Worm (Caenorhabditis elegans) whole organism, young adult: ENCODE results near the gene F22B5.5.
A peak's percentile ranks its signal among the peaks of the same experiment; 100 is the strongest.

ENCODE experiments used
- C06A6.2 ChIP-seq: fragments of 200-800 bp; sonication (Bioruptor generic); conservative IDR thresholded peaks from 2 replicates; pipeline ENCODE4 v1.3.6; 2022; ENCODE audit warnings: missing genetic modification characterization, missing compliant biosample characterization
- C17E4.6 ChIP-seq: fragments of 200-800 bp; sonication (Bioruptor generic); IDR thresholded peaks from 2 replicates; pipeline ENCODE4 v1.3.6; 2022; ENCODE audit warnings: missing genetic modification reagents, missing genetic modification characterization, missing compliant biosample characterization
- D2030.7 ChIP-seq: fragments of 200-800 bp; sonication (Bioruptor generic); IDR thresholded peaks from 2 replicates; pipeline ENCODE4 v1.3.6; 2022; ENCODE audit warnings: missing genetic modification reagents, missing genetic modification characterization, missing compliant biosample characterization
- F22D6.2 ChIP-seq: sonication (generic microtip); optimal IDR thresholded peaks from 2 replicates; lab custom pipeline; 2016; ENCODE audit warnings: mild to moderate bottlenecking, missing genetic modification characterization, missing compliant biosample characterization
- F39B2.1 ChIP-seq: fragments of 200-800 bp; sonication (Bioruptor generic); IDR thresholded peaks from 2 replicates; pipeline ENCODE4 v1.3.6; 2022; ENCODE audit warnings: missing genetic modification reagents, missing genetic modification characterization, missing compliant biosample characterization
- F55B11.4 ChIP-seq: sonication (generic microtip); optimal IDR thresholded peaks from 2 replicates; lab custom pipeline; 2016; ENCODE audit warnings: missing compliant biosample characterization, missing genetic modification characterization, borderline replicate concordance; ENCODE audit not compliant: insufficient read depth
- T07F8.4 ChIP-seq: sonication (generic microtip); optimal IDR thresholded peaks from 2 replicates; lab custom pipeline; 2016; ENCODE audit warnings: mild to moderate bottlenecking, missing genetic modification characterization, moderate library complexity, missing compliant biosample characterization
- Y53G8AR.9 ChIP-seq: fragments of 200-800 bp; sonication (Bioruptor generic); conservative IDR thresholded peaks from 2 replicates; pipeline ENCODE4 v1.3.6; 2022; ENCODE audit warnings: missing genetic modification reagents, missing genetic modification characterization, missing compliant biosample characterization
- Y79H2A.3 ChIP-seq: fragments of 200-800 bp; sonication (Bioruptor generic); conservative IDR thresholded peaks from 2 replicates; pipeline ENCODE4 v1.3.6; 2022; ENCODE audit warnings: missing genetic modification reagents, missing genetic modification characterization, missing compliant biosample characterization
- Y95B8A.8 ChIP-seq: fragments of 200-800 bp; sonication (Bioruptor generic); IDR thresholded peaks from 2 replicates; pipeline ENCODE4 v1.3.6; 2022; ENCODE audit warnings: missing genetic modification reagents, missing genetic modification characterization, missing compliant biosample characterization
- cebp-1 ChIP-seq, 2 experiments: fragments of 200-800 bp in 1 of 2; sonication (Bioruptor generic) in 1 of 2; sonication (generic microtip) in 1 of 2; IDR thresholded peaks in 1 of 2; optimal IDR thresholded peaks in 1 of 2; 2 replicates each; pipeline versions ENCODE4 v1.3.6 to Lab custom; 2017 to 2022; ENCODE audit warnings: missing compliant biosample characterization in 2 of 2, missing genetic modification characterization in 2 of 2, mild to moderate bottlenecking in 1 of 2, missing genetic modification reagents in 1 of 2, moderate library complexity in 1 of 2
- ceh-58 ChIP-seq: fragments of 200-800 bp; sonication (Bioruptor generic); IDR thresholded peaks from 2 replicates; pipeline ENCODE4 v1.3.6; 2022; ENCODE audit warnings: missing genetic modification characterization, missing compliant biosample characterization
- ceh-91 ChIP-seq: fragments of 200-800 bp; sonication (Bioruptor generic); IDR thresholded peaks from 2 replicates; pipeline ENCODE4 v1.3.6; 2022; ENCODE audit warnings: missing genetic modification reagents, missing genetic modification characterization, missing compliant biosample characterization
- dpff-1 ChIP-seq: sonication (generic microtip); optimal IDR thresholded peaks from 2 replicates; lab custom pipeline; 2017; ENCODE audit warnings: mild to moderate bottlenecking, missing genetic modification characterization, missing compliant biosample characterization
- efl-1 ChIP-seq: fragments of 150-350 bp; optimal IDR thresholded peaks from 2 replicates; lab custom pipeline; 2014; ENCODE audit warnings: missing biosample characterization, missing genetic modification reagents, missing genetic modification characterization
- egl-18 ChIP-seq: fragments of 200-800 bp; sonication (Bioruptor generic); IDR thresholded peaks from 2 replicates; pipeline ENCODE4 v1.3.6; 2022; ENCODE audit warnings: missing genetic modification reagents, missing genetic modification characterization, missing compliant biosample characterization
- egl-44 ChIP-seq: fragments of 200-800 bp; sonication (Bioruptor generic); IDR thresholded peaks from 2 replicates; pipeline ENCODE4 v1.3.6; 2022; ENCODE audit warnings: missing genetic modification reagents, missing genetic modification characterization, missing compliant biosample characterization
- him-1 ChIP-seq: sonication (generic microtip); optimal IDR thresholded peaks from 2 replicates; lab custom pipeline; 2016; ENCODE audit warnings: missing genotype, missing genetic modification reagents, missing genetic modification characterization, missing compliant biosample characterization
- hlh-12 ChIP-seq: sonication (generic microtip); optimal IDR thresholded peaks from 2 replicates; lab custom pipeline; 2016; ENCODE audit warnings: missing genetic modification characterization, missing compliant biosample characterization
- hsf-1 ChIP-seq: fragments of 200-800 bp; sonication (Bioruptor generic); IDR thresholded peaks from 2 replicates; pipeline ENCODE4 v1.3.6; 2022; ENCODE audit warnings: missing genetic modification reagents, missing genetic modification characterization, missing compliant biosample characterization
- lag-1 ChIP-seq: fragments of 200-800 bp; sonication (Bioruptor generic); IDR thresholded peaks from 2 replicates; pipeline ENCODE4 v1.3.6; 2022; ENCODE audit warnings: missing genetic modification reagents, missing genetic modification characterization, missing compliant biosample characterization
- let-526 ChIP-seq: fragments of 200-800 bp; sonication (Bioruptor generic); IDR thresholded peaks from 2 replicates; pipeline ENCODE4 v1.3.6; 2022; ENCODE audit warnings: missing genetic modification reagents, missing genetic modification characterization, missing compliant biosample characterization
- lin-40 ChIP-seq: sonication (generic microtip); optimal IDR thresholded peaks from 2 replicates; lab custom pipeline; 2016; ENCODE audit warnings: missing genetic modification characterization, mild to moderate bottlenecking, missing compliant biosample characterization, missing genotype, missing genetic modification reagents
- lin-54 ChIP-seq: fragments of 200-800 bp; sonication (Bioruptor generic); optimal IDR thresholded peaks from 2 replicates; lab custom pipeline; 2018; ENCODE audit warnings: mild to moderate bottlenecking, missing genetic modification characterization, missing compliant biosample characterization
- lsl-1 ChIP-seq: fragments of 200-800 bp; sonication (Bioruptor generic); optimal IDR thresholded peaks from 2 replicates; lab custom pipeline; 2018; ENCODE audit warnings: mild to moderate bottlenecking, missing genetic modification characterization, moderate library complexity, missing compliant biosample characterization
- lsy-27 ChIP-seq: sonication (generic microtip); optimal IDR thresholded peaks from 2 replicates; lab custom pipeline; 2017; ENCODE audit warnings: missing genetic modification characterization, mild to moderate bottlenecking, missing compliant biosample characterization, antibody characterized with exemption, missing genotype, borderline replicate concordance; ENCODE audit not compliant: insufficient read depth
- madf-6 ChIP-seq: fragments of 200-800 bp; sonication (Bioruptor generic); IDR thresholded peaks from 2 replicates; pipeline ENCODE4 v1.3.6; 2022; ENCODE audit warnings: missing genetic modification reagents, missing genetic modification characterization, missing compliant biosample characterization
- nfya-2 ChIP-seq: fragments of 200-800 bp; sonication (Bioruptor generic); IDR thresholded peaks from 2 replicates; pipeline ENCODE4 v1.3.6; 2022; ENCODE audit warnings: missing genetic modification reagents, missing genetic modification characterization, missing compliant biosample characterization
- nhr-120 ChIP-seq: fragments of 200-800 bp; sonication (Bioruptor generic); IDR thresholded peaks from 2 replicates; pipeline ENCODE4 v1.3.6; 2022; ENCODE audit warnings: missing genetic modification characterization, missing compliant biosample characterization
- nhr-80 ChIP-seq: sonication (generic microtip); optimal IDR thresholded peaks from 2 replicates; lab custom pipeline; 2016; ENCODE audit warnings: missing genetic modification characterization, missing compliant biosample characterization
- rcor-1 ChIP-seq: fragments of 200-800 bp; sonication (Bioruptor generic); IDR thresholded peaks from 2 replicates; pipeline ENCODE4 v1.3.6; 2022; ENCODE audit warnings: missing genetic modification reagents, missing genetic modification characterization, missing compliant biosample characterization
- sptf-2 ChIP-seq: fragments of 200-800 bp; sonication (Bioruptor generic); optimal IDR thresholded peaks from 2 replicates; lab custom pipeline; 2018; ENCODE audit warnings: mild to moderate bottlenecking, missing genetic modification characterization, missing compliant biosample characterization
- tbp1 ChIP-seq: fragments of 200-800 bp; sonication (Bioruptor generic); optimal IDR thresholded peaks from 2 replicates; lab custom pipeline; 2018; ENCODE audit warnings: mild to moderate bottlenecking, missing genetic modification characterization, missing compliant biosample characterization
- zim-3 ChIP-seq: sonication (generic microtip); optimal IDR thresholded peaks from 2 replicates; lab custom pipeline; 2017; ENCODE audit warnings: mild to moderate bottlenecking, missing genetic modification characterization, moderate library complexity, missing compliant biosample characterization
- ztf-22 ChIP-seq: fragments of 200-800 bp; sonication (Bioruptor generic); optimal IDR thresholded peaks from 2 replicates; lab custom pipeline; 2018; ENCODE audit warnings: mild to moderate bottlenecking, missing genetic modification characterization, moderate library complexity, missing compliant biosample characterization
- ztf-3 ChIP-seq: fragments of 200-800 bp; sonication (Bioruptor generic); optimal IDR thresholded peaks from 2 replicates; lab custom pipeline; 2018; ENCODE audit warnings: mild to moderate bottlenecking, missing genetic modification characterization, missing compliant biosample characterization
- ztf-6 ChIP-seq: fragments of 200-800 bp; sonication (Bioruptor generic); IDR thresholded peaks from 2 replicates; pipeline ENCODE4 v1.3.6; 2022; ENCODE audit warnings: missing genetic modification reagents, missing genetic modification characterization, missing compliant biosample characterization

F22B5.5 gene

ce11 chrII:8415035-8415434 lies 39.4 kb downstream of the F22B5.5 start:
- no peak for TF ChIP-seq lin-40
- TF ChIP-seq Y79H2A.3 = no peak
- no peak for TF ChIP-seq egl-44 (GFP tag; lab: Robert Waterston, UW)
- TF ChIP-seq rcor-1 (GFP tag; lab: Robert Waterston, UW) = no peak
- TF ChIP-seq, all 124 proteins: peak for 0

- TF ChIP-seq zim-3 = no peak
- peak; percentile 0 for TF ChIP-seq nhr-80 (tag; lab: Kevin White, UChicago)
These were observed 41.5 kb downstream of the F22B5.5 start for ce11 chrII:8412935-8413334.

- TF ChIP-seq nhr-80 (tag; lab: Kevin White, UChicago) = peak; percentile 74
- TF ChIP-seq him-1 (tag; lab: Kevin White, UChicago) = no peak
- no peak for TF ChIP-seq dpff-1
- no peak for TF ChIP-seq zim-3
- no peak for TF ChIP-seq T07F8.4 (tag; lab: Kevin White, UChicago)
- TF ChIP-seq, all 124 proteins: peak for 1
These were observed 42.2 kb downstream of the F22B5.5 start, which contains the start of gene efl-3 for ce11 chrII:8412061-8412721. Gene efl-3, plus strand, starts transcription at chrII:8412671.

ce11 chrII:8411002-8411401 lies 43.4 kb downstream of the F22B5.5 start:
- TF ChIP-seq ztf-6 (GFP tag; lab: Robert Waterston, UW) = no peak
- TF ChIP-seq madf-6 (GFP tag; lab: Robert Waterston, UW) = no peak
- no peak for TF ChIP-seq Y53G8AR.9 (GFP tag; lab: Robert Waterston, UW)
- TF ChIP-seq dpff-1 = no peak
- no peak for TF ChIP-seq zim-3
- TF ChIP-seq egl-18 (GFP tag; lab: Robert Waterston, UW) = no peak
- no peak for TF ChIP-seq hlh-12
- TF ChIP-seq F55B11.4 (tag; lab: Kevin White, UChicago) = no peak
- no peak for TF ChIP-seq C06A6.2 (GFP tag; lab: Robert Waterston, UW)
- TF ChIP-seq rcor-1 (GFP tag; lab: Robert Waterston, UW) = no peak
- TF ChIP-seq lag-1 = no peak
- TF ChIP-seq nfya-2 (GFP tag; lab: Robert Waterston, UW) = no peak

ce11 chrII:8409538-8409937 lies 44.9 kb downstream of the F22B5.5 start:
- TF ChIP-seq ztf-22 (GFP tag; lab: Kevin White, UChicago) (no peak), sptf-2 (no peak)

ce11 chrII:8407491-8407890 lies 46.9 kb downstream of the F22B5.5 start, which contains the start of gene sra-13:
Gene sra-13, plus strand, starts transcription at chrII:8407685.
- TF ChIP-seq Y53G8AR.9 (GFP tag; lab: Robert Waterston, UW) = no peak
- TF ChIP-seq ceh-58 (GFP tag; lab: Robert Waterston, UW) = no peak
- TF ChIP-seq nfya-2 (GFP tag; lab: Robert Waterston, UW) = no peak
- TF ChIP-seq ztf-3 (GFP tag; lab: Kevin White, UChicago) = no peak
- no peak for TF ChIP-seq cebp-1 (GFP tag; IDR thresholded peaks at IDR 0.05; lab: Robert Waterston, UW)
- TF ChIP-seq cebp-1 (tag; optimal IDR thresholded peaks at IDR 0.05; lab: Kevin White, UChicago) = no peak
- no peak for TF ChIP-seq let-526
- TF ChIP-seq F39B2.1 (GFP tag; lab: Robert Waterston, UW) = no peak
- TF ChIP-seq lsl-1 = no peak
- no peak for TF ChIP-seq tbp1 (GFP tag; lab: Kevin White, UChicago)
- TF ChIP-seq efl-1 (GFP tag; lab: Kevin White, UChicago) = no peak
- TF ChIP-seq lin-54 (GFP tag; lab: Kevin White, UChicago) = no peak
- TF ChIP-seq F22D6.2 (tag; lab: Kevin White, UChicago) = no peak
- no peak for TF ChIP-seq C17E4.6 (GFP tag; lab: Robert Waterston, UW)
- TF ChIP-seq Y95B8A.8 = no peak
- TF ChIP-seq D2030.7 (GFP tag; lab: Robert Waterston, UW) = no peak
- TF ChIP-seq hsf-1 = no peak
- TF ChIP-seq ceh-91 = no peak
- TF ChIP-seq nhr-120 (GFP tag; lab: Robert Waterston, UW) = no peak
- TF ChIP-seq lsy-27 (tag; lab: Kevin White, UChicago) = no peak
